Worm (Caenorhabditis elegans): ENCODE results near the gene R11D1.13.

R11D1.13 gene

ce11 chrV:12727104-12727637, at the start of gene R11D1.13:
TSS of gene R11D1.13 (plus strand) at chrV:12727154.
- TF ChIP-seq C08G9.2 (tag; optimal IDR thresholded peaks at IDR 0.05) (no peak), fkh-6 (tag; optimal IDR thresholded peaks at IDR 0.05) (no peak), fax-1 (tag; optimal IDR thresholded peaks at IDR 0.05) (no peak), hlh-15 (tag; optimal IDR thresholded peaks at IDR 0.05) (no peak), hlh-30 (tag; optimal IDR thresholded peaks at IDR 0.05; ENCODE audit: insufficient read depth) (no peak), T23F11.4 (GFP tag; optimal IDR thresholded peaks at IDR 0.05) (no peak), nhr-11 (tag; optimal IDR thresholded peaks at IDR 0.05) (no peak), ceh-30 (tag; optimal IDR thresholded peaks at IDR 0.05) (no peak), syd-9 (tag; optimal IDR thresholded peaks at IDR 0.05) (no peak), tbx-7 (tag; optimal IDR thresholded peaks at IDR 0.05) (no peak)

ce11 chrV:12679292-12679691, 47.7 kb upstream of the R11D1.13 start:
- TF ChIP-seq zip-5 (tag; optimal IDR thresholded peaks at IDR 0.05) (no peak), hlh-15 (tag; optimal IDR thresholded peaks at IDR 0.05) (no peak), pros-1 (tag; optimal IDR thresholded peaks at IDR 0.05) (no peak), elt-4 (tag; optimal IDR thresholded peaks at IDR 0.05) (no peak)

ce11 chrV:12679807-12680206, 47.1 kb upstream of the R11D1.13 start, which contains the start of gene frpr-15:
TSS of gene frpr-15 (plus strand) at chrV:12680107.
- TF ChIP-seq elt-4 (tag; optimal IDR thresholded peaks at IDR 0.05), result no peak
- no peak for TF ChIP-seq eyg-1 (tag; optimal IDR thresholded peaks at IDR 0.05)
- no peak for TF ChIP-seq ceh-34 (tag; optimal IDR thresholded peaks at IDR 0.05)

ce11 chrV:12683205-12683604, 43.7 kb upstream of the R11D1.13 start:
- TF ChIP-seq elt-4 (tag; optimal IDR thresholded peaks at IDR 0.05), result no peak
- TF ChIP-seq F13H6.1 (tag; optimal IDR thresholded peaks at IDR 0.05), result no peak
- TF ChIP-seq rnt-1 (tag; optimal IDR thresholded peaks at IDR 0.05), result no peak
- TF ChIP-seq C38D4.7 (GFP tag; optimal IDR thresholded peaks at IDR 0.05), result no peak
- no peak for TF ChIP-seq ztf-16 (tag; optimal IDR thresholded peaks at IDR 0.05)
- no peak for TF ChIP-seq fkh-6 (tag; optimal IDR thresholded peaks at IDR 0.05)
- no peak for TF ChIP-seq nfya-1 (tag; optimal IDR thresholded peaks at IDR 0.05)
- no peak for TF ChIP-seq pag-3 (tag; optimal IDR thresholded peaks at IDR 0.05; ENCODE audit: borderline replicate concordance)
- no peak for TF ChIP-seq pros-1 (tag; optimal IDR thresholded peaks at IDR 0.05)
- no peak for TF ChIP-seq K09A11.1 (tag; optimal IDR thresholded peaks at IDR 0.05; ENCODE audit: insufficient read depth)
- no peak for TF ChIP-seq syd-9 (tag; optimal IDR thresholded peaks at IDR 0.05)
- no peak for TF ChIP-seq ceh-30 (tag; optimal IDR thresholded peaks at IDR 0.05)
- TF ChIP-seq ceh-6 (GFP tag; optimal IDR thresholded peaks at IDR 0.05), result no peak
- no peak for TF ChIP-seq ceh-19 (GFP tag; optimal IDR thresholded peaks at IDR 0.05)
- no peak for TF ChIP-seq ceh-31 (tag; optimal IDR thresholded peaks at IDR 0.05)
- no peak for TF ChIP-seq unc-86 (tag; optimal IDR thresholded peaks at IDR 0.05)
- no peak for TF ChIP-seq dve-1 (tag; optimal IDR thresholded peaks at IDR 0.05)

ce11 chrV:12695155-12695554, 31.8 kb upstream of the R11D1.13 start, which contains the start of gene parn-1:
TSS of gene parn-1 (minus strand) at chrV:12695255.
- TF ChIP-seq ceh-2 (tag; optimal IDR thresholded peaks at IDR 0.05), result no peak
- TF ChIP-seq pat-9 (tag; optimal IDR thresholded peaks at IDR 0.05), result no peak
- no peak for TF ChIP-seq ceh-22 (tag; optimal IDR thresholded peaks at IDR 0.05)
- TF ChIP-seq ets-4 (tag; optimal IDR thresholded peaks at IDR 0.05), result no peak
- TF ChIP-seq fax-1 (tag; optimal IDR thresholded peaks at IDR 0.05), result no peak
- no peak for TF ChIP-seq ref-2 (tag; optimal IDR thresholded peaks at IDR 0.05)
- TF ChIP-seq ztf-16 (tag; optimal IDR thresholded peaks at IDR 0.05), result no peak
- no peak for TF ChIP-seq unc-3 (GFP tag; conservative IDR thresholded peaks at IDR 0.05)
- no peak for TF ChIP-seq unc-3 (tag; optimal IDR thresholded peaks at IDR 0.05)
- no peak for TF ChIP-seq ceh-24 (tag; optimal IDR thresholded peaks at IDR 0.05)
- no peak for TF ChIP-seq dve-1 (tag; optimal IDR thresholded peaks at IDR 0.05)
- no peak for TF ChIP-seq pax-1 (tag; optimal IDR thresholded peaks at IDR 0.05)
- TF ChIP-seq npax-4 (tag; optimal IDR thresholded peaks at IDR 0.05), result no peak
